Fruit fly (Drosophila melanogaster): ENCODE measurements around the gene CG43248.

The CG43248 gene

DNA sequence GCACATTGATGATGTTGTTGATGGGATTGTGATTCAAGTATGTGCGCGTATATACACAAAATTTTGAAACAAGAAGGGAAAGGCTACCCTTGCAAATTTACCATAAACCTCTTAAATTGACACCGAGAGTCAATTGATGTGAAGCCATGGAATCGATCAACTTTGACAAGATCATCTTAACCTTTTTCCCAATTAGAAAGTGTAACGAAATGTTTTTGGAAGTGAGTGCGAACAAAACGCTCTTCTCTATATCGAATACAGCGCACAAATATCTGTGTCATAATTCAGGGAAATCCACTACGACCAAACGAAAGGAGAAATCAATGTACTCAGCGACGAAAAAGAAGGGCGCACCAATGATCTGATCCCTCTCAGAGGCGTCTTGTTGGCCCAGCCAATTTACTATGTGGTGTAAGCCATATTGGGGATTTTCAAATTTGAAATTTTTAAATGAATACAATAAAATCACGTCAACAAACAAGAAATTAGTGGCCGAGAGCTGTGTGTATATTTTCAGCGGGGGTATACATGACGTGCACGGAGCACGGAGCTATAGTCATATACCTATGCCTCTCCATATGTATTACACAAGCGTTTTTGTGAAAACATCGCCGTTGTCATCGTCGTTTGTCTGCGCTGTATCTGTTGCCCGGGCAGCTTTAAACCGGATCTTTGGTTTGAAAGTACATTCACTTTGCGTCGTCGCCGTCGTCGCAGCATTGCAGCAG lies 2.3 kb upstream of the CG43248 start:
- TF ChIP-seq Vsx2 (GFP tag; optimal IDR thresholded peaks at IDR 0.05; ENCODE audit: partially characterized antibody) (no peak), sv (GFP tag; optimal IDR thresholded peaks at IDR 0.05) (no peak), pan (optimal IDR thresholded peaks at IDR 0.05) (no peak), dmrt93B (GFP tag; optimal IDR thresholded peaks at IDR 0.05) (peak; percentile 84), dsf (GFP tag; optimal IDR thresholded peaks at IDR 0.05; ENCODE audit: borderline replicate concordance) (no peak), jim (GFP tag; optimal IDR thresholded peaks at IDR 0.05) (no peak), GATAd (GFP tag; optimal IDR thresholded peaks at IDR 0.05) (no peak), fru (GFP tag; optimal IDR thresholded peaks at IDR 0.05) (peak; percentile 92), HLH106 (tag; optimal IDR thresholded peaks at IDR 0.05) (peak; percentile 89), foxo (GFP tag; optimal IDR thresholded peaks at IDR 0.05) (peak; percentile 59 to 92), brk (GFP tag; optimal IDR thresholded peaks at IDR 0.05) (peak; percentile 8), Hnf4 (GFP tag; optimal IDR thresholded peaks at IDR 0.05) (peak; percentile 63), woc (GFP tag; optimal IDR thresholded peaks at IDR 0.05) (peak; percentile 93), CrebA (GFP tag; optimal IDR thresholded peaks at IDR 0.05; ENCODE audit: borderline replicate concordance) (peak; percentile 60), Hr78 (GFP tag; optimal IDR thresholded peaks at IDR 0.05) (no peak), OdsH (GFP tag; optimal IDR thresholded peaks at IDR 0.05) (peak; percentile 92), Myc (optimal IDR thresholded peaks at IDR 0.05) (no peak), Mio (GFP tag; optimal IDR thresholded peaks at IDR 0.05) (peak; percentile 23), Dif (GFP tag; optimal IDR thresholded peaks at IDR 0.05; ENCODE audit: partially characterized antibody) (peak; percentile 1), Hr83 (GFP tag; optimal IDR thresholded peaks at IDR 0.05; ENCODE audit: poor library complexity, severe bottlenecking) (no peak), psq (GFP tag; optimal IDR thresholded peaks at IDR 0.05) (peak; percentile 74), Rel (GFP tag; optimal IDR thresholded peaks at IDR 0.05) (peak; percentile 45), Rel (tag; optimal IDR thresholded peaks at IDR 0.05) (peak; percentile 84), N (GFP tag; optimal IDR thresholded peaks at IDR 0.05) (no peak), rgr (GFP tag; optimal IDR thresholded peaks at IDR 0.05) (peak; percentile 89), Jra (GFP tag; optimal IDR thresholded peaks at IDR 0.05) (peak; percentile 62), tai (GFP tag; optimal IDR thresholded peaks at IDR 0.05) (peak; percentile 80), Dfd (GFP tag; optimal IDR thresholded peaks at IDR 0.05) (no peak), Sp1 (GFP tag; optimal IDR thresholded peaks at IDR 0.05) (peak; percentile 86), dl (GFP tag; optimal IDR thresholded peaks at IDR 0.05; ENCODE audit: insufficient read depth in 1 of 2, partially characterized antibody in 2 of 2) (no peak), CG9705 (GFP tag; optimal IDR thresholded peaks at IDR 0.05) (peak; percentile 65), br (GFP tag; optimal IDR thresholded peaks at IDR 0.05) (peak; percentile 92), ey (GFP tag; optimal IDR thresholded peaks at IDR 0.05) (peak; percentile 93), usp (GFP tag; optimal IDR thresholded peaks at IDR 0.05) (no peak), sage (GFP tag; optimal IDR thresholded peaks at IDR 0.05) (peak; percentile 76), CG32264 (GFP tag; optimal IDR thresholded peaks at IDR 0.05) (peak; percentile 55), lola (GFP tag; optimal IDR thresholded peaks at IDR 0.05) (no peak), Abd-B (GFP tag; optimal IDR thresholded peaks at IDR 0.05) (no peak), h (GFP tag; optimal IDR thresholded peaks at IDR 0.05) (peak; percentile 93)

DNA sequence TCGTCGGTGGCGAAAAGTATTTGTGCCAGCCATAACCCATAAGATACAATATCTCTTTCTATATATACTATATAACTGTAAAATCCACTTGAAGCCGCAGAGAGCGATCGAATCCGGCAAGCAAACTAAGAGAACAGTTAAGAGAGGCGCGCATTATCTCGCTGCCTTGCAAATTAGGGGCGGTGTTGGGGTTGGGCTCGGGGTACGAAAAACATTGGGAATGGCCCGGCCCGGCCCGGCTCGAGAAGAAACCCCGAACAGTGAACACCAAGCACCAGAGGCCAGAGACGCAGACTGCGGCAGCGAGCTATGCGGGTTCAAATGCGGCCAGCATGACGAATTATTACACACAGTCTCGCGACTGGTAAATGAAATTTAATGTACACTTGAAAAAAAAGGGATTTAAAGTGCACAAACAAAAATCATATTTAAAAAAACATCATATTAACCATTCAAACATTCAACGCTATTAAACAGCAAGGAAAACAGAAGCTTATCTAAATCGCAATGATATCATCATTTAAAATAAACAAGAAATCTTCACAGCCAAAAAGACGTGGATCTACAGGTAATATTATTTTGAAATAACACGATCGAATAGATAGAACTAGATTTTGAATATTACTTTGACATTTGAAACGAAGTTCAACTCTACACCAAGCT lies 1.2 kb upstream of the CG43248 start:
- TF ChIP-seq jim (GFP tag; optimal IDR thresholded peaks at IDR 0.05) (no peak), Mio (GFP tag; optimal IDR thresholded peaks at IDR 0.05) (no peak), Hnf4 (GFP tag; optimal IDR thresholded peaks at IDR 0.05) (no peak), usp (GFP tag; optimal IDR thresholded peaks at IDR 0.05) (no peak), CG9705 (GFP tag; optimal IDR thresholded peaks at IDR 0.05) (no peak), N (GFP tag; optimal IDR thresholded peaks at IDR 0.05) (no peak), dsf (GFP tag; optimal IDR thresholded peaks at IDR 0.05; ENCODE audit: borderline replicate concordance) (no peak), rgr (GFP tag; optimal IDR thresholded peaks at IDR 0.05) (peak; percentile 23), Dfd (GFP tag; optimal IDR thresholded peaks at IDR 0.05) (no peak), sage (GFP tag; optimal IDR thresholded peaks at IDR 0.05) (peak; percentile 68), brk (GFP tag; optimal IDR thresholded peaks at IDR 0.05) (peak; percentile 5), Hr78 (GFP tag; optimal IDR thresholded peaks at IDR 0.05) (no peak), foxo (GFP tag; optimal IDR thresholded peaks at IDR 0.05) (peak in 1 of 2 experiments; percentile 53), Myc (optimal IDR thresholded peaks at IDR 0.05) (no peak), Hr83 (GFP tag; optimal IDR thresholded peaks at IDR 0.05; ENCODE audit: poor library complexity, severe bottlenecking) (peak; percentile 28), psq (GFP tag; optimal IDR thresholded peaks at IDR 0.05) (peak; percentile 21), h (GFP tag; optimal IDR thresholded peaks at IDR 0.05) (peak; percentile 55), Sp1 (GFP tag; optimal IDR thresholded peaks at IDR 0.05) (peak; percentile 26), OdsH (GFP tag; optimal IDR thresholded peaks at IDR 0.05) (no peak), woc (GFP tag; optimal IDR thresholded peaks at IDR 0.05) (peak; percentile 37), GATAd (GFP tag; optimal IDR thresholded peaks at IDR 0.05) (no peak), HLH106 (tag; optimal IDR thresholded peaks at IDR 0.05) (peak; percentile 71), CrebA (GFP tag; optimal IDR thresholded peaks at IDR 0.05; ENCODE audit: borderline replicate concordance) (peak; percentile 63), sv (GFP tag; optimal IDR thresholded peaks at IDR 0.05) (no peak), Jra (GFP tag; optimal IDR thresholded peaks at IDR 0.05) (peak; percentile 25), CG32264 (GFP tag; optimal IDR thresholded peaks at IDR 0.05) (peak; percentile 13), lola (GFP tag; optimal IDR thresholded peaks at IDR 0.05) (no peak), br (GFP tag; optimal IDR thresholded peaks at IDR 0.05) (peak; percentile 21), ey (GFP tag; optimal IDR thresholded peaks at IDR 0.05) (peak; percentile 36), tai (GFP tag; optimal IDR thresholded peaks at IDR 0.05) (peak; percentile 42), pan (optimal IDR thresholded peaks at IDR 0.05) (no peak), Rel (GFP tag; optimal IDR thresholded peaks at IDR 0.05) (peak; percentile 90), Rel (tag; optimal IDR thresholded peaks at IDR 0.05) (peak; percentile 97), Vsx2 (GFP tag; optimal IDR thresholded peaks at IDR 0.05; ENCODE audit: partially characterized antibody) (no peak), dl (GFP tag; optimal IDR thresholded peaks at IDR 0.05; ENCODE audit: insufficient read depth in 1 of 2, partially characterized antibody in 2 of 2) (peak; percentile 58 to 72), Dif (GFP tag; optimal IDR thresholded peaks at IDR 0.05; ENCODE audit: partially characterized antibody) (peak; percentile 89), dmrt93B (GFP tag; optimal IDR thresholded peaks at IDR 0.05) (peak; percentile 67), Abd-B (GFP tag; optimal IDR thresholded peaks at IDR 0.05) (no peak), fru (GFP tag; optimal IDR thresholded peaks at IDR 0.05) (peak; percentile 62)

Measured in whole organism, wandering third instar larva.